Fruit fly (Drosophila melanogaster) whole organism: ENCODE measurements around the gene CG9692.

ENCODE experiments used
- CG8478 ChIP-seq: fragments of >200 bp; optimal IDR thresholded peaks from 2 replicates; lab custom pipeline; 2018; ENCODE audit warnings: inconsistent platforms
- Dll ChIP-seq: fragments of >200 bp; optimal IDR thresholded peaks from 2 replicates; lab custom pipeline; 2017
- EcR ChIP-seq, 2 experiments: fragments of >200 bp; optimal IDR thresholded peaks; 2 replicates each; lab custom pipeline; 2017; ENCODE audit warnings: missing biosample characterization in 2 of 2, missing genetic modification characterization in 2 of 2, missing genetic modification reagents in 2 of 2
- pan ChIP-seq: fragments of >200 bp; optimal IDR thresholded peaks from 2 replicates; lab custom pipeline; 2017
- psq ChIP-seq: fragments of >200 bp; optimal IDR thresholded peaks from 2 replicates; lab custom pipeline; 2017
- usp ChIP-seq: fragments of >200 bp; optimal IDR thresholded peaks from 2 replicates; lab custom pipeline; 2017; ENCODE audit warnings: missing biosample characterization, missing genetic modification characterization, mixed read lengths

CG9692 gene

dm6 chr3L:16670882-16671675, 33.7 kb upstream of the CG9692 start:
- no peak for TF ChIP-seq Dll (lab: Kevin White, UChicago)
- no peak for TF ChIP-seq usp
- no peak for TF ChIP-seq EcR (GFP tag; optimal IDR thresholded peaks at IDR 0.05; lab: Kevin White, UChicago)
- no peak for TF ChIP-seq CG8478 (lab: Kevin White, UChicago)

DNA sequence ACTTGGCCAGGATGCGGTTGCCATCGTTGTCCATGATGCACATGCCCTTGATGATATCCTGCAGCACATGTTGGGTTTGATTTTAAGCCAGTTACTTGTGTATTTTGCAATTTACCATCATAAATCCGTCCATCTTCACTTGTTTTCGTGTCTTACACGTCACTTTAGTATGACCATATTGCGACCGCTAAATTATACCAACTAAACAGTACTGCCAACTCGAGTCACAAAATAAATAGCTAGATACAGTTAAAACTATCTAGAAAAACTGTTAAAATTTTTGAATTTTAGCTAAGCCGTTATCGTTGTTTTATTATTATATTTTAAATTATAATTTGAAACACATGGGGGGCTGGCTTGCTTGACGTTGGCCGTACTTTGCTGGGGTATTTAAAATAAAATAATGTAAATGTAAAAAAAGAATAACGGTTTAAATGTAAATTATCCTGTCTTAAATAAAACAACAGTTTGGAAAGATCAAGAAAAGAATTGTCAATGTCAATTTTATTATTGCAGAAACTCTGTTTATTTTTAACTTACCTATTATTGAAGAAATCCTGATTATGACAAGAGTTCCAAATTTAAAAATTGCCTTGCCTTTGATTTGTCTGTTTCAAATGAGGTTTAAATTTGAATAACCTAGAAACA, 31.3 kb upstream of the CG9692 start, which contains the start of the genes zetaCOP and CG13032:
TSS of gene zetaCOP (minus strand) at position 189 of the 648 bp plus-strand sequence.
TSS of gene CG13032 (plus strand) at position 598 of the 648 bp plus-strand sequence.
- TF ChIP-seq Dll (lab: Kevin White, UChicago) (no peak), CG8478 (lab: Kevin White, UChicago) (no peak), EcR (GFP tag; optimal IDR thresholded peaks at IDR 0.05; lab: Kevin White, UChicago) (no peak), psq (no peak), pan (lab: Kevin White, UChicago) (no peak), usp (no peak)

DNA sequence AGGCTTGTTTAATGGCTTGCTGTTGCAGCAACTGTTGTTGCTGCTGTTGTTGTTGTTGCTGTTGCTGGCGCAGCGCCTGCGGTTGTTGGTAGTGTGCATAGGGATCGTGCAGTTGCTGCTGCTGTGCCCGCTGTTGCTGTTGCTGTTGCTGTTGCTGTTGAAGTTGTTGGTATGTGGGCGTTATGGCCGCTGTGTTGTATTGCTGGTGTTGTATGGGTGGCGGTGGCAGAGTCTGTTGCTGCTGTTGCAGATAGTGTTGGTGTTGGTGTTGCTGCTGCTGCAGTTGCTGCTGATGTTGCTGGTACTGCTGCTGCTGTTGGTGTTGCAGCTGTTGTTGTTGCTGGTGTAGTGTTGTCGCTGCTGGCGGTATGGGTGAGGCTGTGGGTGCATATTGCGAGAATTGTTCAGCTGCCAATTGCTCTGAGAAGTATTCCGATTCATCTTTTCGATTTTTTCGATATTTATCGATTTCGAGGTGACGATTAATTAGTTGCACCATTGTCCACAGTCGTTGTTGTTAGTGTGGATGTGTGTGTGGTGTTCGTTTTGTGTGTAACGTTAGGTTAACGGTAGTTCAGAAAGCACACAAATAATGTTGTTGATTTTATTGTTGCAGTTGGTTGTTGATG, 25.2 kb upstream of the CG9692 start:
- TF ChIP-seq Dll (lab: Kevin White, UChicago), result no peak
- TF ChIP-seq CG8478 (lab: Kevin White, UChicago), result no peak

DNA sequence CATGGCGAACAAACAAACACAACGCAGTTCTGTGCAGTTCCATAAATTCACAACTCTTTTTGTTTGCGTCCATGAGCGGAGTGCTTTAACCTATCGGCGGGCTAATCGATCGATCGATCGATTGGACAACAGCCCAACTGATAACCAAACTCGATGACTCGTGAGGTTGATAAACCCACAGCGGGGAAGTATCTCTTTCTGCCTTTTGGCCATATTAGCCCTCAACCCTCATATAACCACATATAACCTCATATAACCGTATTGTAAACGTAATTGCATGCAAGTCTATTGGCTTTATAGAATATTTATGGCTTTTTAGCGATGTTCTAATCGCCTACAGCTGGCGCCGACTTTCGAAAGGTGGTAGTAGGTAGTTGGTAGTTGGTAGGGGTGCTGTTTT, 22.4 kb upstream of the CG9692 start:
- TF ChIP-seq usp (no peak), EcR (GFP tag; optimal IDR thresholded peaks at IDR 0.05; lab: Kevin White, UChicago) (no peak), psq (no peak), pan (lab: Kevin White, UChicago) (no peak)

- no peak for TF ChIP-seq pan (lab: Kevin White, UChicago)
- no peak for TF ChIP-seq EcR (GFP tag; optimal IDR thresholded peaks at IDR 0.05; lab: Kevin White, UChicago)
- TF ChIP-seq psq, result no peak
- no peak for TF ChIP-seq CG8478 (lab: Kevin White, UChicago)
- no peak for TF ChIP-seq usp
- no peak for TF ChIP-seq Dll (lab: Kevin White, UChicago)
Observed at dm6 chr3L:16683007-16683406, 21.8 kb upstream of the CG9692 start.

DNA sequence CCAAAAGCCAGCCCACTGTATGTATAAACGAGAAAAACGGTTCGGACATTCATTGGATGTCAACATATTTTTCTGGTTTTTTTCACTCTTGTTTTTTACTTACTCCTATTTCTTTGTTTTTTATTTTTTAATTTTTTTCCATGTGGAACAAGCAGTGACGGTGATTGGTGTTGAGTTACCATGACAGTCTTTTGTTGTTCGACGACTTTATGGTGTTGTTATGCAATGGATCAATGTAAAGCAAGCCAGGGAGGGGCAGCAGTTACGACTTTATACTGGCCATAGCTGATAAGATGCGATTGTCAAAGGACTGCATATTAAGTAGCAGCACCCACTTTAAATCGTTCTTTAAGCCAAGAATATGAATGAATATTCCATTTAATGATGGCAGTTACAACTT, 15.3 kb upstream of the CG9692 start:
- no peak for TF ChIP-seq Dll (lab: Kevin White, UChicago)
- no peak for TF ChIP-seq EcR (GFP tag; optimal IDR thresholded peaks at IDR 0.05; lab: Kevin White, UChicago)
- no peak for TF ChIP-seq psq
- no peak for TF ChIP-seq CG8478 (lab: Kevin White, UChicago)
- TF ChIP-seq pan (lab: Kevin White, UChicago), result no peak
- no peak for TF ChIP-seq usp

DNA sequence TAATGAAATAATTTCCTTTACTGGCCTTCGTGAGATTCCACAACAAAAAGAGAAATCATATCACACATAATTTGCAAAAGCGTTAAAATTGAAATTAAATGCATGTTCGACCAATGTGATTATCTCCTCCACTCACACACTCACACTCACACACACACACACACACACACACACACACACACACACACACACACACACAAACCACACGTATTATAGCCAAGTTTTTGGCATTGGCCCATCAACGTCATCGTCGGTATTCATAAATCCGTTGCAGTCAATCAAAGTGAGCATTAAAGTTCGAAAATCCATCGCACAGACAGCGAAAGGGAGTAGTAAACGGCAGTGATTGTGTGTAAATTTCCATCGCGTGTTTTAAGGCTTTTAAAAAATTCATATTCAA, 14.7 kb upstream of the CG9692 start:
- TF ChIP-seq psq (no peak), pan (lab: Kevin White, UChicago) (no peak)

- no peak for TF ChIP-seq psq
- TF ChIP-seq CG8478 (lab: Kevin White, UChicago), result no peak
- TF ChIP-seq pan (lab: Kevin White, UChicago), result no peak
- no peak for TF ChIP-seq Dll (lab: Kevin White, UChicago)
- no peak for TF ChIP-seq EcR (GFP tag; optimal IDR thresholded peaks at IDR 0.05; lab: Kevin White, UChicago)
- no peak for TF ChIP-seq usp
Observed at dm6 chr3L:16693844-16694243, 10.9 kb upstream of the CG9692 start.

- TF ChIP-seq CG8478 (lab: Kevin White, UChicago) (no peak), EcR (GFP tag; optimal IDR thresholded peaks at IDR 0.05; lab: Kevin White, UChicago) (peak in 1 of 2 experiments; percentile 72), Dll (lab: Kevin White, UChicago) (no peak), pan (lab: Kevin White, UChicago) (no peak), usp (no peak), psq (no peak)
Observed at dm6 chr3L:16695076-16695847, 9.5 kb upstream of the CG9692 start.

DNA sequence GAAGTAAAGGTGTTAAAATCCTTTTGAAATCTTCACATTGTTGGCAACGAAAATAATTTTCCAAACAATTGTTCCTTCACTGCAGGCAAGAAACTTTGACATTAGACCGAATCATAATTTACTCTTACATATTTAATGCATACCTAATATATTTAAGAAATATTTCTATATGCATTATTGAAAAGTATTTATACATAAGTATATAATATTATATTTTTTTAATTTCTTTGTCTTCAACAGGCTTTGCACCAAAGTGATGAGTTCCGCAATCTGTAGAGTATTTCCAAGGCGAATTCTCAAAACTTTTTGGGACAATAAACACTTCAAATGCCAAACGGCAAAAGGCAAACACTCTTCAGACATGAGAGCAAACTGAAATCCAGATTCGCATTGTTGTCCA, 7.7 kb upstream of the CG9692 start:
- TF ChIP-seq pan (lab: Kevin White, UChicago) (no peak), CG8478 (lab: Kevin White, UChicago) (no peak), psq (no peak), usp (no peak), EcR (GFP tag; optimal IDR thresholded peaks at IDR 0.05; lab: Kevin White, UChicago) (no peak), Dll (lab: Kevin White, UChicago) (no peak)

DNA sequence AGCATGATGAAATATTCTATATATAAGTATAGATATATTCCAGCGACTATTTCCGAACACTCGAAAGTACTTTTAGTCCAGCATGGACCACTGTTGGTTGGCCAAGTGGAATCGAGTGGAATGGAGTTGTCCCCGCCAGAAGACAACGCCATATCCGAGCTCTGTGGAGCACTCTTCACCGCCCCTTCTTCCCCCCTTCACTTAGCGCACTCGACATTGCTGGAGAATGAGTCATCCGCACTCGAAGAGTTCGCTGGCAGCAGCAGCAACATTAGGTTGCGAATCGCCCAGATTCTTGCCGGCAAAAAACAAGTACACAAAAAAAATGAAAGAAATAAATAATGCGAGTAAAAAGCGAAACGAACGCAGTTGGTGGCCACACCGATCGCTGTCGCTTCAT, 6.7 kb upstream of the CG9692 start:
- no peak for TF ChIP-seq psq
- no peak for TF ChIP-seq EcR (GFP tag; optimal IDR thresholded peaks at IDR 0.05; lab: Kevin White, UChicago)
- no peak for TF ChIP-seq CG8478 (lab: Kevin White, UChicago)
- no peak for TF ChIP-seq Dll (lab: Kevin White, UChicago)
- no peak for TF ChIP-seq pan (lab: Kevin White, UChicago)
- TF ChIP-seq usp, result no peak
